Worm (Caenorhabditis elegans): ENCODE results near the gene npr-31.

npr-31 gene

DNA sequence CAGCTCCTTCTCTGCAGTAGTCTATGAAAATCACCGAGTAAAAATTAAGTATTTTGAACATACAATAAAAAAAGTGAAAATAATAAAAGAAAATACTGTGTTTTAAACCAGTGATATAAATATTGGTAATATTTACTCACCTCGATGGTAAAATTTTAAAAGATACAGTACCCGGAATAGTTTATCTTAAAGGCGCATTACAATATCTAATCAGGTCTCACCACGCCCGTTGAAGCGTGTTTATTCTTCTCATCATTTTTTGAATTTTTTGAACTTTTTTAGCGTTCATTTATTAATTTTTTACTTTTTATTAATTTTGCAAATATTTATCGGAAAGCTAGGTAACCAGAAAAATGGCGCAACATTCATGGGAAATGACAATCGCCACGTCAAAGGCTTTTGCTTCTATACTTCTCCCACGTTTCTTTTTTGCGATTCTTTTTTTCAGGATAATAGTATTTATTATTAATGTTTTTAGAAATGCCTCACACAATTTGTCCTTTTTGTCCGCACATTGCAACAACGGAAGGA is 22.6 kb upstream of the npr-31 start, which contains the start of gene F10E7.2:
Gene F10E7.2 (plus strand): TSS at position 481 of the 531 bp plus-strand sequence.
- TF ChIP-seq unc-62 (GFP tag; optimal IDR thresholded peaks at IDR 0.05), result no peak

DNA sequence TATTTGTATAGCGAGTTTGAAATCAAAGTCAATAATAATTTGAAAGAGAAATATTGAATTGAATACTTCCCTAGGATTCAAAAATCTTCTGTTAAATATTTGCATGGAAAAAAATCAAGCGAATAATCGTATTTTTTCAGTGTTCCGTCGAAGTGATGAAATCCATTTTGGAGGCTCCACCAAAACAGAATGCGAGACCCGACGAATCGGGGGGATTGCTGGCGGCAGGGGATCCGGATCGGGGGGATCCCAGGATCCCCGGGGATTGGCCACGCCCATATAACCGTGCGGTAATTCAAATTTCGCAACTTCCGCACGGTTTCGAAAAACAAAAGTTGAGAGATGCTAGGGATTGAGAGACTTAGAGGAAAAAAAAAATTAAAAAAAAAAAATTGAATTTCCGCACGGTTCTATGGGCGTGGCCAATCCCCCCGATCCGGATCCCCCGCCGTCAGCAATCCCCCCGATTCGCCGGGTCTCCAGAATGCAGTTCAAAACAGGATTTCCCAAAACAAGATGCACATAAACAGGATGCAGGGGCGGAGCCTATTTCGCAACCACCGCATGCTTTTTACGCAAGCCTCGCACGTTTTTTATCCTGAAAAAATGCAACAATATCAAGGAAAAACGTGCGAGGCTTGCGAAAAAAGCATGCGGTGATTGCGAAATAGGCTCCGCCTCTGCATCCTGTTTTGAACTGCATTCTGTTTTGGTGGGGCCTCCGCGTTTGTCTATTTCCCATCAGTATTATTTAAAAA is 21.6 kb upstream of the npr-31 start, which contains the start of gene F10E7.11:
Gene F10E7.11 (minus strand): TSS at position 232 of the 758 bp plus-strand sequence.
- TF ChIP-seq unc-62 (GFP tag; optimal IDR thresholded peaks at IDR 0.05), result no peak

DNA sequence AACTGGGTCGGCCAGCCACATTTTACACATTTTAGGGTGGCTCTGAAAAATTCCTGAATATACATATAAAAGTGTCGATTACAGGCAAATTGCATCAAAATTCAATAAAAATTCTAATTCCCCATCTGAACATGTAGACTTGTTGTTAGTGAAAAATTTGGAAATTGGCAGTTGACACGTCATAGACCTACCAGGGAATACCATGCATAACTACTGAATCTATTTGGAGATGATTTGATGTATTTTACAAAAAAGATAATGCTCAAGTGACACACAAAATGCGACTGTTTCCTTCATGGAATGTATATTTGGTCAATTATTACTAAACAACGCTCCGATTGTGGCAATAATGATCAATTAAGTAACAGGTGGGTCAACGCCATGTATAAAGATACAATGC is 17.9 kb upstream of the npr-31 start, which contains the start of gene F10E7.1:
Gene F10E7.1 (plus strand): TSS at position 301 of the 400 bp plus-strand sequence.
- no peak for TF ChIP-seq unc-62 (GFP tag; optimal IDR thresholded peaks at IDR 0.05)

DNA sequence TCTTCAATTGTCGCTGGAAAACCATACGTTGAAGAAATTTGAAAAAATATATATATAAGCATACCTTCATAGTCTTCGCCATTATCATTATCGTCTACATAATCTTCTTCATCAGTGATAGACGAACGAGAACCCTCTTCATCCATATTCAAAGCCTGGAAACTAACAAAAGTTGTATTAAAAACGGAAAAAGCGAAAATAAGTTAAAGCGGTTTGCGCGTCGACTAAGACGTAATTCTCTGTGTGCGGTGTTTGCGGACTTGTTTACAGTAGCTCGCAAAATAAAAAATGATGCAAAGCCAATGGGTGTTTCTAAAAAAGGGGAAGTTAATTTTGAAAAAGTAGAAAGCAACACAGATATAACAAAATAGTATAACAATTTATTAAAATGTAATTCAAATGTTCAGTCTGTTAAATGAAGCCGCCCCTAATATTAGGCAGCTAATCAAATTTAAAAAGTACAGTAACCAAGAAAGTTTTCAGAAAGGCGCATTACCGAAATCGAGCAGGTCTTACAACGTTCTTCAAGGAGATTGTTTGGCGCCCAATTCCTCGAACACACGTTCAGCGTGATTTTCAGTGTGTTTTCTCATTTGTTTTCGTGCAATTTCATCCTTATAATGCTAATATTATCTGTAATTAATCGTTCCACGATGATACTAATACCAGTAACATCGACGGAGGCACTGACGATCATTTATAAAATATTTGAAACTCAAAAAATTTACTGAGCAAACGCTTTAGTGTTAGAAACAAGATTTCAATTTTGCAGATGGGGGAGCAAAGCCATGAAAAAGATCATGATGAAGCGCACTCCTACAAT is 12.3 kb upstream of the npr-31 start, which contains the start of the genes T07F8.4 and gld-3:
Gene T07F8.4 (minus strand): TSS at position 162 of the 823 bp plus-strand sequence.
Gene gld-3 (plus strand): TSS at position 773 of the 823 bp plus-strand sequence.
- TF ChIP-seq unc-62 (GFP tag; optimal IDR thresholded peaks at IDR 0.05), result no peak

DNA sequence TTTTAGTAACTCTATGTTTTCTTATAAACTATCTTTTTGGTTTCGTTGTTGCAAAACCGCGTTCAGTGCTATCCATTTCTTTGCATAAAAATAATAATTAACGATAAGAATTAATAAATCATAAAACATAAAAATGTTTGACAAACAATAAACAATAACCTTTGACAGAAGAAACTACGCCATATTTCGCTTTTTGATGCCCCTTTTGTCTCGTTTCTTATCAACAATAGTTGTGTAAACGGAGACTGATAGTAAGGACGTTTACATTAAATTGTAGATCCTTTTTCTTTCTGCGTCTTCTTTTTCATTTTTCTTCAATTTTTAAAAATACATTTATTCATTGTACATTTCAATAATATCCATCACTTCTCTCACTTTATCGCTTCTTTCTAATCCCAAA is 5.3 kb upstream of the npr-31 start:
- TF ChIP-seq unc-62 (GFP tag; optimal IDR thresholded peaks at IDR 0.05), result no peak

DNA sequence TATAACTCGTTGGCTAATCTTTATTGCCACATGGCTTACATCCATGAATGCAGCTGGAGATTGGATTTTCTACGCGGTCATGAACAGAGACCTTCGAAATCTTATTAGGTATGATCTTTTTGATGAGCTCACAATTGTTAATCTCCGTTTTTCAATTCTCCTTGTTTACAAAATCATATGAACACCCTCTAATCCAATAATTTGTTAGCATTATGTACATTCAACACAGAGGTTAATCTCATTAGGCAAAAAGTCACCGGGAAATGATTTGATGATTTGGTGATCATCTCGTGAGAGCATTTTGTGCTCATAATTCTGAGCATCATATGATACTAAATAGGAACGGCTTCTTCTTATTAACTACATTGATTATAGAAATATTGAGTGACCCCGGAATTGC is 1.8 kb downstream of the npr-31 start:
- TF ChIP-seq unc-62 (GFP tag; optimal IDR thresholded peaks at IDR 0.05), result no peak

DNA sequence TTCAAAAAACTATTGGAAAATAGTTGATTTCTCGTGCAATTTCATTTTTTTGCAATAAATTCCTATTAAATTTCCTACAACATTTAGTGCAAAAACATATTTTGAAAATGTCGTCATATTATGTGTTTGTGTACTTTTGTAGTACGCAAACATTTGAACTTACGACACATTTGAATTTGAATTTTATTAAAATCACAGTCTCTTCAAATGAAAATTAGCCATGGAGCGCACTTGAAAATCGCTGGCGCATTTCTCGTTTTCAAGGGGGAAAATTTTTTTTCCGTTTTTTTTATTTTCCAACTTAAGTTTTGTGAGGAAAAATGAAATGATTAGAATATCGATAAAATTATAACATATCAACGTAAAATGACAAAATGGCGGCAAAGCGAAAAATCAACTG is 3.1 kb downstream of the npr-31 start:
- no peak for TF ChIP-seq unc-62 (GFP tag; optimal IDR thresholded peaks at IDR 0.05)

DNA sequence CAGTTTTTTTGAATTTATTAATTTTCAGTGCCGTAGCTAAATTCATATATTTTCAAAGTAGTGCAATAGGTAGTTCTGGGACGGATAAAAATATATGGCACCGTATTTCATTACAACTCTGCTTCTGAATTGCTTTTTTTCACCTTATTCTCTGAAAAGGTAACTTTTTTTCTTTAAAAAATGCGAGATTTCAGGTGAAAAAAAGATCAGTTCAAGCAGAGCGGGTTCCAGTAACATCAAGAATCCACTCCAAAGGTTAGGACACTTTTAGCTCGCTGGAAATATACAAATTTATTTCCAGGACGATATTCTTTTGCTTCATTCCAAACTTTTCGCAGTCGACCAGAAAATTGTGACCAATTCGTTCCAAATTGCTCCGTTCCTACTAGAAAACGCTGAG is 3.7 kb downstream of the npr-31 start, which contains the start of gene T07F8.1:
Gene T07F8.1 (plus strand): TSS at position 301 of the 400 bp plus-strand sequence.
- no peak for TF ChIP-seq unc-62 (GFP tag; optimal IDR thresholded peaks at IDR 0.05)

DNA sequence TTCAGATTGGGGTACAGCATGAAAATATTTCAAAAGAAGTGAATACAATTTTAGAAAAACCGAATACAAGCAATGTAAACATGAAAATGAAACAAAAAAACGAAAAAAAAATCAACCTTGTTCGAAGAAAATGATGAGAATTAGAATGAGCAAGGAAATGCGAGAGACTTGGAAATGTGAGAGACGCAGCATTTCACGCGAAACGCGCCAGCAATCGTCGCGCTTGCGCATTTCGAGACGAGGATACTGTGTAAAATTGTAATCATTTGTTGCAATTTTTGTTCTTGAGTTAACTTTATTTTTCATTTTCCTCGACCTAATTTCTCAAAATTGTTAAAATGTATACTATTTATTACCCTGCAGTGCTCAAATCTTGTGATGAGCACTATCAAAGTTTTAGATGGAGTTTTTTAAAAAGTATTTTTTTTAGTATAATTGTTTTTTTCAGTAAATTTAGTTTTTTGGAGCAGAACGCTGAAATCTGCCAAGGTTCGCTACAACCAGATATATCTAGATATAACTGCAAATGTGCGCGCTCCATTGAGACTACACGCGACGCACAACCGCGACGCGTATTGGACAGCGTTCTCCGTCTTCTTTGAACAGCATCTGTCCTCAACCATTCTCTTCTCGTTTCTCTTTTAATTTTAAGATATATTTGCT is 7.7 kb downstream of the npr-31 start, which contains the start of gene fust-1:
Gene fust-1 (plus strand): TSS at position 613 of the 663 bp plus-strand sequence.
- no peak for TF ChIP-seq unc-62 (GFP tag; optimal IDR thresholded peaks at IDR 0.05)

DNA sequence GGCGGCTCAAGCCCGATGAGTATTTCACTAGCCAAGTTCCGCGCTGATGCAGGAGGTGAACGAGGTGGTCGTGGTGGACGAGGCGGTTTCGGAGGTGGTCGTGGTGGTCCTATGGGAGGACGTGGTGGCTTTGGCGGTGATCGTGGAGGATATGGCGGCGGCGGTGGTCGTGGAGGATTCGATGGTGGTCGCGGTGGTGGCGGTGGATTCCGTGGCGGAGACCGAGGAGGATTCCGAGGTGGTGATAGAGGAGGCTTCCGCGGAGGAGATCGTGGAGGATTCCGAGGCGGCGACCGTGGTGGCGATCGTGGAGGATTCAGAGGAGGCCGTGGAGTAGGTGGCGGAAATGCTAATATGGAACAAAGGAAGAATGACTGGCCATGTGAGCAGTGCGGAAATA is 10.3 kb downstream of the npr-31 start:
- TF ChIP-seq unc-62 (GFP tag; optimal IDR thresholded peaks at IDR 0.05), result no peak

DNA sequence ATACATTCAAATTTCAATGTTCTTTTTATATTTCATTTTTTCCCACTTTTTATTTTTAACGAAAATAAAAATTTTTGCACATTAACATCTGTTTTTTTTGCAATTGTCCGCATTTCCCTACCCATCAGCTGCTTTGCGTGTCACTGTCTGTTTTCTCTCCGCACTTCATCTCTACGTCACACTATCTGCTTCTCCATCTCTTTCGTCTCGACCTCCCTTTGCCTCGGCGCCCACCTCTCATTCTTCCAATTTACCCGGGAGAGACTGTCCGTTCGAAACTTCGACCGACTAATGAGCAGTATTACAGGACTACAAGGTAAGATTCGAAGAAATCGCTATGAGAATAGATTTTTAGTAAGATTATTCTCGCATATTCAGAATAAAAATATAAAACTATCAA is 11.0 kb downstream of the npr-31 start, which contains the start of gene C27H5.2:
Gene C27H5.2 (plus strand): TSS at position 190 of the 400 bp plus-strand sequence.
- no peak for TF ChIP-seq unc-62 (GFP tag; optimal IDR thresholded peaks at IDR 0.05)

DNA sequence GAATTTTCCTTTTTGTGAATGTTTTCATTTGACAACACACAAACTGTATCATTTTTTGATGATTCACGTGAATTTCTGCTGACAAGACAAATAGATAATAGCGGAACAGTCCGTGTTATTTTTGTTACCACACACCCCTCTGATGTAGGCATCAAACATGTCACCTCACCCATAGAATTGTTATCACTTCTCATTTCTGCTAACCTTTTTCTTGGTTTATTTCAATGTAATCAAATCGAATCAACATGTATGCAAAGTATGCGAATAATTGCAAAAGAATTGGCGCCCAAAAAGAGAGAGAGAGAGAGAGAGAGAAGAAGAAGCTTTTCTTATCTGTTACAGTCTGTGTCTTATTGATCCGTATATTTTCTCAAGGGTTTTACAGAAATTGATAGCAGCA is 13.0 kb downstream of the npr-31 start:
- TF ChIP-seq unc-62 (GFP tag; optimal IDR thresholded peaks at IDR 0.05), result no peak

DNA sequence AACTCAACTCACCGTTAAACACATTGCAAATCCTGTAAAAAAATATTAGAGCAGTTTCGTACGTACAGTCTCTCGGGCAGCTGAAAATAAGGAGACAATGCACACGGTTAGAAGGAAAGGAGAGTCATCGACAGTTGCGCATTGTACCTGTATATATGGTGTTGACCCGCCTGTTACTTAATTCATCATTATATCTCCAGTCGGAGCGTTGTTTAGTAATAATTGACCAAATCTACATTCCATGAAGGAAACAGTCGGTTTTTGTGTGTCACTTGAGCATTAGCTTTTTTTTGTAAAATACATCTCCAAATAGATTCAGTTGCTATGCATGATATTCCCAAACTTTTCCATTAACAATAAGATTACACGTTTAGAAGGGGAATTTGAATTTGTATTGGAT is 17.1 kb downstream of the npr-31 start, which contains the start of gene C27H5.12:
Gene C27H5.12 (minus strand): TSS at position 101 of the 400 bp plus-strand sequence.
- no peak for TF ChIP-seq unc-62 (GFP tag; optimal IDR thresholded peaks at IDR 0.05)

DNA sequence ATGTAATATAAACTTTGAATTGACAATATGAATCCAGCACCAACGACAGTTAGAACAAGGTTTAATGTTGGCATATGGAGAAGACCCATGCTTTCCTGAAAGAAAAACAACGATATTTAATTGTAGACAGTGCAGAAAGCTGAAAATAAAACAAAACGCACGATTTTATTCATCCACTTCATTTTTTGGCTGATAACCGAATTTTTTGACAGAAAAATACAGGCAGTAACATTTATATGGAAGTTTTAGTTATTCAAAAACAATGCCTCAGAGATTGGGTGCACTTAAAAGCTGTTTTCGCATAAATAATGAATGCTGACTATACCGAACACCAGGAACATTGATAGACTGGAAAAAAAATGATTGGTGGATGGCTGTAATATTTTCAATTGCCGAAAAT is 21.3 kb downstream of the npr-31 start, which contains the start of gene mfsd-13.2:
Gene mfsd-13.2 (minus strand): TSS at position 101 of the 400 bp plus-strand sequence.
- TF ChIP-seq unc-62 (GFP tag; optimal IDR thresholded peaks at IDR 0.05), result no peak

DNA sequence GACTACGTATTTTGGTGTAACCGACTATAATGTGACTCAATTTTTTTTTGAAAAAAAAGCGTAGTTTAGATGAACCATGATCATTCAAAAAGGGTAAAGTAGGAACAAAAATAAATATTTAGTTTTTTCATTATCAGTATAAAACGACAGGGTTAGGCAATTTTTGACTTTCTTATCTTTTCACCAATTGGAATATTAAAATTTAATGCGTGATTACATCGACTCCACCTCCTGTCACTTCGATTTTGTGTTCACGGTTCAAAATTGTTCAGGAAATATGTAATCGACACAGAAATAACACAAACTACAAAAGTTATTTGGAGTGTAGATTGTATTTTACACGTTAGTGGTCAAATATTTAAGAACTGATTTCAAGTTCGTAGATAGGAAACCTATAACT is 22.4 kb downstream of the npr-31 start:
- TF ChIP-seq unc-62 (GFP tag; optimal IDR thresholded peaks at IDR 0.05), result no peak
